Worm (Caenorhabditis elegans): ENCODE results near the gene nspb-9.

ce11 chrII:14606172-14606571 is 25.5 kb downstream of the nspb-9 start, which contains the start of gene arl-3:
- no peak for TF ChIP-seq nhr-237 (tag; optimal IDR thresholded peaks at IDR 0.05)
- no peak for TF ChIP-seq lsy-2 (tag; optimal IDR thresholded peaks at IDR 0.05)
- no peak for TF ChIP-seq ces-1 (GFP tag; optimal IDR thresholded peaks at IDR 0.05)
- no peak for TF ChIP-seq nhr-28 (tag; optimal IDR thresholded peaks at IDR 0.05)
- no peak for TF ChIP-seq unc-62 (GFP tag; optimal IDR thresholded peaks at IDR 0.05)
- TF ChIP-seq elt-1 (tag; optimal IDR thresholded peaks at IDR 0.05; ENCODE audit: borderline replicate concordance, insufficient read depth), result no peak
- TF ChIP-seq ceh-39 (tag; optimal IDR thresholded peaks at IDR 0.05), result no peak
- TF ChIP-seq ceh-83 (GFP tag; optimal IDR thresholded peaks at IDR 0.05), result no peak
- TF ChIP-seq unc-39 (tag; optimal IDR thresholded peaks at IDR 0.05), result no peak
